Fruit fly (Drosophila melanogaster) whole organism, embryonic: ENCODE results near the gene CG32369.

Experiments used
- Adf1 ChIP-seq: fragments of 200-800 bp; sonication (Bioruptor generic); IDR thresholded peaks from 2 replicates; pipeline ENCODE4 v1.3.6; 2022; ENCODE audit warnings: missing biosample characterization, missing genetic modification characterization
- Atf6 ChIP-seq: fragments of 200-800 bp; sonication (Bioruptor generic); IDR thresholded peaks from 2 replicates; pipeline ENCODE4 v1.3.6; 2022; ENCODE audit warnings: missing biosample characterization, missing genetic modification characterization
- CG10321 ChIP-seq: fragments of 200-800 bp; sonication (Bioruptor generic); IDR thresholded peaks from 2 replicates; pipeline ENCODE4 v1.3.6; 2022; ENCODE audit warnings: missing biosample characterization, missing genetic modification characterization
- CG12769 ChIP-seq: fragments of 200-800 bp; sonication (Bioruptor generic); optimal IDR thresholded peaks from 2 replicates; lab custom pipeline; 2019; ENCODE audit warnings: missing biosample characterization, mild to moderate bottlenecking, missing genetic modification characterization, moderate library complexity
- CG13424 ChIP-seq: fragments of 200-800 bp; sonication (Bioruptor generic); optimal IDR thresholded peaks from 2 replicates; lab custom pipeline; 2019; ENCODE audit warnings: missing biosample characterization, mild to moderate bottlenecking, missing genetic modification characterization, moderate library complexity
- CG17568 ChIP-seq: fragments of 200-800 bp; sonication (Bioruptor generic); optimal IDR thresholded peaks from 2 replicates; lab custom pipeline; 2018; ENCODE audit warnings: missing biosample characterization, mild to moderate bottlenecking, missing genetic modification characterization, moderate library complexity
- CG1792 ChIP-seq: fragments of 200-800 bp; sonication (Bioruptor generic); optimal IDR thresholded peaks from 2 replicates; lab custom pipeline; 2016; ENCODE audit warnings: missing biosample characterization, missing genetic modification characterization
- CG34376 ChIP-seq: fragments of 200-800 bp; sonication (Bioruptor generic); optimal IDR thresholded peaks from 2 replicates; lab custom pipeline; 2018; ENCODE audit warnings: missing biosample characterization, mild to moderate bottlenecking, missing genetic modification characterization
- CG8281 ChIP-seq: fragments of 200-800 bp; sonication (Bioruptor generic); optimal IDR thresholded peaks from 2 replicates; lab custom pipeline; 2018; ENCODE audit warnings: missing biosample characterization, mild to moderate bottlenecking, missing genetic modification characterization, moderate library complexity
- Camta ChIP-seq: fragments of 200-800 bp; sonication (Bioruptor generic); optimal IDR thresholded peaks from 2 replicates; lab custom pipeline; 2016; ENCODE audit warnings: missing biosample characterization, missing genetic modification characterization
- Drgx ChIP-seq: fragments of 200-800 bp; sonication (Bioruptor generic); IDR thresholded peaks from 2 replicates; pipeline ENCODE4 v1.3.6; 2022; ENCODE audit warnings: missing biosample characterization, missing genetic modification characterization
- E2f1 ChIP-seq: fragments of 200-800 bp; sonication (Bioruptor generic); IDR thresholded peaks from 2 replicates; pipeline ENCODE4 v1.3.6; 2022; ENCODE audit warnings: missing biosample characterization, missing genetic modification characterization
- Fer1 ChIP-seq: fragments of 200-800 bp; sonication (Bioruptor generic); optimal IDR thresholded peaks from 2 replicates; lab custom pipeline; 2017; ENCODE audit warnings: missing biosample characterization, mild to moderate bottlenecking, missing genetic modification characterization
- Fer2 ChIP-seq: fragments of 200-800 bp; sonication (Bioruptor generic); optimal IDR thresholded peaks from 2 replicates; lab custom pipeline; 2018; ENCODE audit warnings: missing biosample characterization, mild to moderate bottlenecking, missing genetic modification characterization, moderate library complexity
- Kr ChIP-seq: fragments of 200-800 bp; sonication (Bioruptor generic); optimal IDR thresholded peaks from 2 replicates; lab custom pipeline; 2017; ENCODE audit warnings: missing biosample characterization, mild to moderate bottlenecking, missing genetic modification characterization
- Med ChIP-seq: fragments of 200-800 bp; sonication (Bioruptor generic); peaks from one replicate; lab custom pipeline; 2016; ENCODE audit warnings: missing biosample characterization, missing genetic modification characterization, mild to moderate bottlenecking, inconsistent platforms, moderate library complexity
- NC2α ChIP-seq: fragments of 200-800 bp; sonication (Bioruptor generic); optimal IDR thresholded peaks from 2 replicates; lab custom pipeline; 2016; ENCODE audit warnings: missing biosample characterization, missing genetic modification characterization
- Six4 ChIP-seq: fragments of 200-800 bp; sonication (Bioruptor generic); optimal IDR thresholded peaks from 2 replicates; lab custom pipeline; 2016; ENCODE audit warnings: missing biosample characterization, missing genetic modification characterization
- Sox100B ChIP-seq: fragments of 200-800 bp; sonication (Bioruptor generic); optimal IDR thresholded peaks from 3 replicates; lab custom pipeline; 2018; ENCODE audit warnings: missing biosample characterization, mild to moderate bottlenecking, missing genetic modification characterization
- Sry-β ChIP-seq: fragments of 200-800 bp; sonication (Bioruptor generic); optimal IDR thresholded peaks from 2 replicates; lab custom pipeline; 2018; ENCODE audit warnings: missing biosample characterization, mild to moderate bottlenecking, missing genetic modification characterization, moderate library complexity
- Taf1 ChIP-seq: fragments of 200-800 bp; sonication (Bioruptor generic); IDR thresholded peaks from 2 replicates; pipeline ENCODE4 v1.3.6; 2022; ENCODE audit warnings: missing biosample characterization, missing genetic modification characterization
- ara ChIP-seq: fragments of 200-800 bp; sonication (Bioruptor generic); IDR thresholded peaks from 2 replicates; pipeline ENCODE4 v1.3.6; 2022; ENCODE audit warnings: missing biosample characterization, missing genetic modification characterization
- br ChIP-seq: fragments of >200 bp; optimal IDR thresholded peaks from 2 replicates; lab custom pipeline; 2017
- cas ChIP-seq: fragments of 200-800 bp; sonication (Bioruptor generic); IDR thresholded peaks from 2 replicates; pipeline ENCODE4 v1.3.6; 2022; ENCODE audit warnings: missing biosample characterization, missing genetic modification characterization
- cg ChIP-seq: fragments of 200-800 bp; sonication (Bioruptor generic); optimal IDR thresholded peaks from 3 replicates; lab custom pipeline; 2019; ENCODE audit warnings: missing biosample characterization, mild to moderate bottlenecking, missing genetic modification characterization, moderate library complexity
- chinmo ChIP-seq: fragments of 200-800 bp; sonication (Bioruptor generic); IDR thresholded peaks from 4 replicates; pipeline ENCODE4 v1.3.6; 2022; ENCODE audit warnings: missing biosample characterization, missing genetic modification characterization; ENCODE audit not compliant: partially characterized antibody
- ci ChIP-seq: fragments of 200-800 bp; sonication (Bioruptor generic); IDR thresholded peaks from 3 replicates; pipeline ENCODE4 v1.3.6; 2022; ENCODE audit warnings: missing biosample characterization, missing genetic modification characterization
- cwo ChIP-seq: fragments of 200-800 bp; sonication (Bioruptor generic); optimal IDR thresholded peaks from 3 replicates; lab custom pipeline; 2017; ENCODE audit warnings: missing biosample characterization, missing genetic modification characterization, mild to moderate bottlenecking, moderate library complexity, missing genetic modification reagents
- dmrt11E ChIP-seq: fragments of 200-800 bp; sonication (Bioruptor generic); optimal IDR thresholded peaks from 3 replicates; lab custom pipeline; 2018; ENCODE audit warnings: missing biosample characterization, mild to moderate bottlenecking, missing genetic modification characterization, moderate library complexity
- dpn ChIP-seq, 2 experiments: fragments of 200-800 bp; sonication (Bioruptor generic); optimal IDR thresholded peaks; 3 replicates each; lab custom pipeline; 2016; ENCODE audit warnings: missing biosample characterization in 2 of 2, missing genetic modification characterization in 2 of 2
- eve ChIP-seq, 2 experiments: fragments of >200 bp; optimal IDR thresholded peaks; 2 replicates each; lab custom pipeline; 2017; ENCODE audit warnings: missing biosample characterization in 2 of 2, missing genetic modification characterization in 2 of 2
- gcm ChIP-seq: fragments of 200-800 bp; sonication (Bioruptor generic); optimal IDR thresholded peaks from 2 replicates; lab custom pipeline; 2019; ENCODE audit warnings: missing biosample characterization, mild to moderate bottlenecking, missing genetic modification characterization, moderate library complexity
- kni ChIP-seq: fragments of 200-800 bp; sonication (Bioruptor generic); optimal IDR thresholded peaks from 3 replicates; lab custom pipeline; 2017; ENCODE audit warnings: mild to moderate bottlenecking, missing biosample characterization, missing genetic modification reagents, missing genetic modification characterization
- knrl ChIP-seq: fragments of 200-800 bp; sonication (Bioruptor generic); IDR thresholded peaks from 3 replicates; pipeline ENCODE4 v1.3.6; 2022; ENCODE audit warnings: missing biosample characterization, missing genetic modification characterization; ENCODE audit not compliant: partially characterized antibody
- luna ChIP-seq: fragments of 200-800 bp; sonication (Bioruptor generic); optimal IDR thresholded peaks from 2 replicates; lab custom pipeline; 2016; ENCODE audit warnings: missing biosample characterization, missing genetic modification characterization
- pros ChIP-seq: fragments of 200-800 bp; sonication (Bioruptor generic); optimal IDR thresholded peaks from 3 replicates; lab custom pipeline; 2019; ENCODE audit warnings: missing biosample characterization, mild to moderate bottlenecking, missing genetic modification characterization, moderate library complexity
- row ChIP-seq: fragments of 200-800 bp; sonication (Bioruptor generic); IDR thresholded peaks from 3 replicates; pipeline ENCODE4 v1.3.6; 2022; ENCODE audit warnings: missing biosample characterization, missing genetic modification characterization
- sd ChIP-seq: fragments of 200-800 bp; sonication (Bioruptor generic); optimal IDR thresholded peaks from 3 replicates; lab custom pipeline; 2018; ENCODE audit warnings: missing biosample characterization, mild to moderate bottlenecking, missing genetic modification characterization, moderate library complexity
- sens ChIP-seq: fragments of 200-800 bp; sonication (Bioruptor generic); peaks from one replicate; lab custom pipeline; 2016; ENCODE audit warnings: missing biosample characterization, missing genetic modification characterization
- seq ChIP-seq: fragments of 200-800 bp; sonication (Bioruptor generic); IDR thresholded peaks from 2 replicates; pipeline ENCODE4 v1.3.6; 2022; ENCODE audit warnings: missing biosample characterization, missing genetic modification characterization
- shn ChIP-seq: fragments of 200-800 bp; sonication (Bioruptor generic); optimal IDR thresholded peaks from 3 replicates; lab custom pipeline; 2016; ENCODE audit warnings: missing biosample characterization, missing genetic modification characterization
- stc ChIP-seq: fragments of 200-800 bp; sonication (Bioruptor generic); IDR thresholded peaks from 2 replicates; pipeline ENCODE4 v1.3.6; 2022; ENCODE audit warnings: missing biosample characterization, missing genetic modification characterization
- toy ChIP-seq: fragments of 200-800 bp; sonication (Bioruptor generic); IDR thresholded peaks from 2 replicates; pipeline ENCODE4 v1.3.6; 2022; ENCODE audit warnings: missing biosample characterization, missing genetic modification characterization
- twi ChIP-seq: fragments of 200-800 bp; optimal IDR thresholded peaks from 2 replicates; lab custom pipeline; 2019; ENCODE audit warnings: missing biosample characterization, mild to moderate bottlenecking, missing genetic modification characterization, moderate library complexity
- z ChIP-seq: fragments of 200-800 bp; sonication (Bioruptor generic); IDR thresholded peaks from 3 replicates; pipeline ENCODE4 v1.3.6; 2022; ENCODE audit warnings: missing biosample characterization, missing genetic modification characterization
- zfh1 ChIP-seq: fragments of 200-800 bp; sonication (Bioruptor generic); IDR thresholded peaks from 3 replicates; pipeline ENCODE4 v1.3.6; 2022; ENCODE audit warnings: missing biosample characterization, missing genetic modification characterization

The CG32369 gene

DNA sequence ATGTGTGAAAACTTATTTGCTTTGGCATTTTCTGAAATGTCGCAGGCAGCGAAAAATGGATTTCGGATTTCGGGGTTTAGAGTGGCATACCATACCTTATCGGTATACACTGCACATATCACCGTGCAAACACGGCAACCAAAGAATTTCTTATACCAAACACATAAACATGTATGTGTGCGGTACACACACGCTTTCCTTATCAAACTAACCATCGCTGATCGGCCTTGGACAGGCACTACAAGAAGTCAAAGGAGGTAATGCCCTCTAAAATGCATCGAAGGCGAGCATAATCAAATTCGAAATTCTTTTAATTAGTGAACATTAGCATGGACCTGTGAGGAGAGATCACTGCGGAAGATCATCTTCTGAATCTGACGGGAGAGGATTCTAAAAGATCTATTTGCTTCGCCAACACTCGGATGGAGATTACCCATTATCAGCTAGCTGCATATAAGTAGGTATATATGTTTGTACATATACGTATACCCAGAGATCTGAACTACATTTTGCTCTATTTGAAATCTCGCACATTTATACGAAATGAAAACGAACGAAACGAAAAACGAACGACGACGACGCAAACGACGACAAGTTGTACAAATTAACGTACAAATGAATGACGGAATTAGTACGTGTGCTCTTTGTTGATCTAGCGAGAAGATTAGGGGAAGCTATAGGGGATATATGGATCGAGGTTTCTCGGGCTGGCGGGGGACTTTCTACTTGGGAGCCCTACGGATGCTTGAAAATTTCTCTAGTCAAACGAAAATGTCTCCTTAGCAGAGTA lies 48.9 kb upstream of the CG32369 start (continued):
- TF ChIP-seq CG12769 (tag; lab: Kevin White, UChicago): peak; percentile 34
- peak; percentile 27 for TF ChIP-seq Sox100B (GFP tag; lab: Kevin White, UChicago)
- peak; percentile 27 for TF ChIP-seq Kr
- peak; percentile 33 for TF ChIP-seq dmrt11E (tag; lab: Kevin White, UChicago)
- TF ChIP-seq chinmo: 0 out of 4 replicates have a peak, but pooled peaks have one; percentile 18
- peak; percentile 7 for TF ChIP-seq NC2α (GFP tag; lab: Kevin White, UChicago)
- peak; percentile 42 for TF ChIP-seq CG34376 (GFP tag; lab: Kevin White, UChicago)
- TF ChIP-seq sens (GFP tag; lab: Kevin White, UChicago): peak; percentile 28
- TF ChIP-seq ara: peak; percentile 44; the same call in 1 of the 2 replicates
- TF ChIP-seq kni (GFP tag; lab: Kevin White, UChicago): peak; percentile 22
- TF ChIP-seq Med (GFP tag; lab: Kevin White, UChicago): peak; percentile 68
- peak; percentile 62 for TF ChIP-seq cg (GFP tag; lab: Kevin White, UChicago)
- TF ChIP-seq Atf6 (GFP tag; lab: Robert Waterston, UW): 0 out of 2 replicates have a peak, but pooled peaks have one; percentile 9
- peak; percentile 26; the same call in 1 of the 2 replicates for TF ChIP-seq seq (GFP tag; lab: Robert Waterston, UW)

DNA sequence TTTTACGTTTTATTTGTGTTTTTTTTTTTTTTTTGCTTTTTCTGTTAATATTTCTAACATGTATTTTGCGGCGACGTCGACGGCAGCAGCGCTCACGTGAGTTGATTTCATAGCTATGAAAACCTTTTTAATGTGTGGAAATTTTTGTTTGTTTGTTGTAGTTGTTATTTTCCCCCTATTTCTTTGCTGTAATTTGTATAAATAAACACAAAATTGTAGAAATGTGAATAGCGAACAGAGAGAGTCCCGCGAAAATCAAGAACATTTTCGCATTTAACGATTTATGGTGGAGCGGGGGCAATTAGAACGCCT lies 47.0 kb upstream of the CG32369 start:
- TF ChIP-seq stc: 0 out of 2 replicates have a peak, but pooled peaks have one; percentile 29
- no peak for TF ChIP-seq gcm
- no peak for TF ChIP-seq br (lab: Kevin White, UChicago)
- no peak for TF ChIP-seq row
- no peak for TF ChIP-seq Camta
- no peak for TF ChIP-seq CG13424
- no peak for TF ChIP-seq zfh1 (GFP tag; lab: Robert Waterston, UW)
- peak; percentile 85 for TF ChIP-seq cwo (GFP tag; lab: Kevin White, UChicago)
- no peak for TF ChIP-seq cas (GFP tag; lab: Robert Waterston, UW)
- peak; percentile 5 for TF ChIP-seq sd (tag; lab: Kevin White, UChicago)
- peak; percentile 81 for TF ChIP-seq Adf1 (GFP tag; lab: Robert Waterston, UW)
- TF ChIP-seq Sry-β (GFP tag; lab: Kevin White, UChicago): no peak
- TF ChIP-seq ara: no peak
- TF ChIP-seq z (GFP tag; lab: Robert Waterston, UW): no peak
- peak; percentile 58; the same call in 1 of the 2 replicates for TF ChIP-seq Drgx (GFP tag; lab: Robert Waterston, UW)
- TF ChIP-seq shn (GFP tag; lab: Kevin White, UChicago): no peak
- TF ChIP-seq pros (GFP tag; lab: Kevin White, UChicago): no peak
- no peak for TF ChIP-seq E2f1 (GFP tag; lab: Robert Waterston, UW)
- no peak for TF ChIP-seq Taf1 (GFP tag; lab: Robert Waterston, UW)
- peak in 1 of 2 experiments; percentile 3 for TF ChIP-seq eve (GFP tag; optimal IDR thresholded peaks at IDR 0.05; lab: Kevin White, UChicago)
- no peak for TF ChIP-seq CG12769 (tag; lab: Kevin White, UChicago)
- no peak for TF ChIP-seq ci (GFP tag; lab: Robert Waterston, UW)
- 0 out of 4 replicates have a peak, but pooled peaks have one; percentile 5 for TF ChIP-seq chinmo
- TF ChIP-seq, all 482 proteins: peak for 7

DNA sequence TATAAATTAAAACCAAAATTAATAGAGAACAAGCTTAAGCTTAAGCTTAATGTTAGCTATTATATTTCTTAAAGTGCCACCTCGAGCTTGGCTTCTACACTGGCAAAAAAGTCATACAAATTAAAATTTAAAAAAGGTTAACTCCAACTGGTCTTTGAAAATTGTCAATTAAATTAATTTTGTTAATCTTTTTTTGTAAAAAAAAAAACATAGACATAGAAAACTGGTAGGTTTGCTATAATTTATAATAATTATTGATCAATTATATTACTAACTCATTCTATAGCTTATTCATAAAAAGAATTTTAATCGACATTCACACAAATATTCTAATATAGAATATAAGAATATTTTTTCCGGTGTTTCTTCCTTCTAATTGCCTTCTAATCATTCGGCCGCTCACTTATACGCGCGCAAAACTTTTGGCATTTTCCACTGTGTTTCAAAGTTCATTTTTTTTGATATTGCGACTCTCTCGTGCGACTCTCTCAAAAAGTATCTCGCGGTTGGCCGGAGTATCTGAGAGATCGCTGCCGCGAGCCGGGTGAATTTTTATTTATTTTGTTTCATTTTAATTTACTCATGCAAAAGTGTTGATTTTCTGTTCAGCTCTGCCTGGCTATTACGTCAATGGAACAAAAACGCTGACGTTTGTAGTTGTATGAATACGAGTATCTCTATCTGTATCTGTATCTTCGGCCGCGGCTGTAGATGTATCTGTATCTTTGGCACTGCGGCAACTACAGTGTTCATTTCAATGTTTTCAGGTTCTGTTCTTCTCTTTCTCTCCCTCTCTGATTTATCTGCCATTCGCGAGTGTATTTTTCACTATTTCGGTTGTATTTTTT lies 46.4 kb upstream of the CG32369 start:
- TF ChIP-seq CG17568 (GFP tag; lab: Kevin White, UChicago) (no peak), CG1792 (GFP tag; lab: Kevin White, UChicago) (no peak), dmrt11E (tag; lab: Kevin White, UChicago) (peak; percentile 74), twi (tag; lab: Kevin White, UChicago) (peak; percentile 18), dpn (GFP tag; optimal IDR thresholded peaks at IDR 0.05; lab: Kevin White, UChicago) (peak in 1 of 2 experiments; percentile 71), luna (GFP tag; lab: Kevin White, UChicago) (no peak), Six4 (GFP tag; lab: Kevin White, UChicago) (peak; percentile 54), toy (GFP tag; lab: Robert Waterston, UW) (0 out of 2 replicates have a peak, but pooled peaks have one; percentile 35), CG8281 (no peak), Fer2 (tag; lab: Kevin White, UChicago) (peak; percentile 50), CG10321 (GFP tag; lab: Robert Waterston, UW) (peak; percentile 21; the same call in 1 of the 2 replicates), Fer1 (GFP tag; lab: Kevin White, UChicago) (peak; percentile 80), knrl (no peak)
